Worm (Caenorhabditis elegans) whole organism, L4/young adult: ENCODE data around the gene C03C10.7.

Source experiments
- W03F9.2 ChIP-seq: fragments of 150-350 bp; optimal IDR thresholded peaks from 2 replicates; lab custom pipeline; 2014; ENCODE audit warnings: missing biosample characterization, missing genetic modification characterization
- dao-5 ChIP-seq: sonication (generic microtip); optimal IDR thresholded peaks from 2 replicates; lab custom pipeline; 2016; ENCODE audit warnings: missing genotype, missing genetic modification characterization, moderate library complexity, missing compliant biosample characterization
- him-1 ChIP-seq: sonication (generic microtip); optimal IDR thresholded peaks from 2 replicates; lab custom pipeline; 2016; ENCODE audit warnings: missing genotype, missing genetic modification reagents, missing genetic modification characterization, missing compliant biosample characterization

DNA sequence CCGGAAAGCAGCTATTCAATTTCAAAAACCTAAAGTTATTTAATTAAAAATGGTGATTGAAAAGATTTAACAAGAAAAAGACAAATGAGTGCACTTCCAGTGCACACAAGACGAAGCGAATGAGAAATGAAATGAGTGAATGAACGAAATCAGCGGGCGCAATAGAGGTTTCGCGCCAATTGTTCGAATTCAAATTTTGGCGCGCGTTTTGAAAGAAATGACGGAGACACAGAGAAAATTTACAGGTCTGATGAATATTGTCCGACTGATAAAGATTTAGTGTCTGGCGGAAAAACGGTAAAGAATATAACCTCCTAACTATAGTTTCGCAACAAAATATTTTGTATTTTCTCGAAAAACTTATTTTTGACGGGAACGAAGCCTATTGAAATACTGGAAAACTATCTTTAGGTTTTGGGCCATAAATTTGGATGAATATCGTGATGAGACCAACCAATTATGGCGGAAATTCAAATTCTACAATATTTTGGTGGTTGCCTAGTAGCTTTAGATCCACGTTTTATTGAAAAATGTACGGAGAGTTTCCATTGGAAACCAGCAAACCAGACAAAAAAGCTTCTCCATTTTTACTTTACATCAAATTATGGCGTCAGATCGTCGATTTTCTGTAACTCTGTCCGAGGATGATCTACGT lies at the start of gene C03C10.7:
- TF ChIP-seq W03F9.2 (tag; lab: Kevin White, UChicago): no peak
- TF ChIP-seq him-1: no peak
- no peak for TF ChIP-seq dao-5 (tag; lab: Kevin White, UChicago)
